Fruit fly (Drosophila melanogaster) whole organism, embryonic: Measurements from ENCODE around the gene CG7402.

Source experiments
- Ada2b ChIP-seq: fragments of 200-800 bp; sonication (Bioruptor generic); IDR thresholded peaks from 2 replicates; pipeline ENCODE4 v1.3.6; 2022; ENCODE audit warnings: missing biosample characterization, missing genetic modification characterization
- Bdp1 ChIP-seq: fragments of 200-800 bp; sonication (Bioruptor generic); optimal IDR thresholded peaks from 3 replicates; lab custom pipeline; 2016; ENCODE audit warnings: missing biosample characterization, missing genetic modification characterization
- CG11247 ChIP-seq: fragments of 200-800 bp; sonication (Bioruptor generic); IDR thresholded peaks from 2 replicates; pipeline ENCODE4 v1.3.6; 2022; ENCODE audit warnings: missing biosample characterization, missing genetic modification characterization
- CG12942 ChIP-seq: fragments of 200-800 bp; sonication (Bioruptor generic); optimal IDR thresholded peaks from 3 replicates; lab custom pipeline; 2016; ENCODE audit warnings: missing biosample characterization, missing genetic modification characterization
- CG13894 ChIP-seq: fragments of 200-800 bp; sonication (Bioruptor generic); optimal IDR thresholded peaks from 3 replicates; lab custom pipeline; 2018; ENCODE audit warnings: missing biosample characterization, mild to moderate bottlenecking, missing genetic modification characterization, moderate library complexity
- CG14667 ChIP-seq: fragments of 200-800 bp; sonication (Bioruptor generic); IDR thresholded peaks from 2 replicates; pipeline ENCODE4 v1.3.6; 2022; ENCODE audit warnings: missing biosample characterization, missing genetic modification characterization
- CG17361 ChIP-seq: fragments of 200-800 bp; sonication (Bioruptor generic); IDR thresholded peaks from 3 replicates; pipeline ENCODE4 v1.3.6; 2022; ENCODE audit warnings: missing biosample characterization, missing genetic modification characterization
- CG17385 ChIP-seq: fragments of 200-800 bp; sonication (Bioruptor generic); optimal IDR thresholded peaks from 3 replicates; lab custom pipeline; 2018; ENCODE audit warnings: missing biosample characterization, mild to moderate bottlenecking, missing genetic modification characterization
- CG17568 ChIP-seq: fragments of 200-800 bp; sonication (Bioruptor generic); optimal IDR thresholded peaks from 2 replicates; lab custom pipeline; 2018; ENCODE audit warnings: missing biosample characterization, mild to moderate bottlenecking, missing genetic modification characterization, moderate library complexity
- CG18011 ChIP-seq: fragments of 200-800 bp; sonication (Bioruptor generic); optimal IDR thresholded peaks from 2 replicates; lab custom pipeline; 2017; ENCODE audit warnings: missing biosample characterization, missing genetic modification characterization, mild to moderate bottlenecking, moderate library complexity, missing genotype
- CG31388 ChIP-seq: fragments of 200-800 bp; sonication (Bioruptor generic); optimal IDR thresholded peaks from 2 replicates; lab custom pipeline; 2016; ENCODE audit warnings: missing biosample characterization, missing genetic modification characterization
- CG3407 ChIP-seq: fragments of 200-800 bp; sonication (Bioruptor generic); optimal IDR thresholded peaks from 2 replicates; lab custom pipeline; 2018; ENCODE audit warnings: missing biosample characterization, mild to moderate bottlenecking, missing genetic modification characterization
- CG3847 ChIP-seq: fragments of 200-800 bp; sonication (Bioruptor generic); IDR thresholded peaks from 2 replicates; pipeline ENCODE4 v1.3.6; 2022; ENCODE audit warnings: missing biosample characterization, missing genetic modification characterization
- CG4282 ChIP-seq: fragments of 200-800 bp; sonication (Bioruptor generic); optimal IDR thresholded peaks from 2 replicates; lab custom pipeline; 2016; ENCODE audit warnings: missing biosample characterization, missing genetic modification characterization
- CG43689 ChIP-seq: fragments of 200-800 bp; sonication (Bioruptor generic); IDR thresholded peaks from 2 replicates; pipeline ENCODE4 v1.3.6; 2022; ENCODE audit warnings: missing biosample characterization, missing genetic modification characterization
- CG4617 ChIP-seq: fragments of 200-800 bp; sonication (Bioruptor generic); optimal IDR thresholded peaks from 3 replicates; lab custom pipeline; 2016; ENCODE audit warnings: missing biosample characterization, missing genetic modification characterization, borderline replicate concordance
- CG4820 ChIP-seq: fragments of 200-800 bp; sonication (Bioruptor generic); optimal IDR thresholded peaks from 3 replicates; lab custom pipeline; 2016; ENCODE audit warnings: missing biosample characterization, missing genetic modification characterization
- CG5180 ChIP-seq: fragments of 200-800 bp; sonication (Bioruptor generic); optimal IDR thresholded peaks from 3 replicates; lab custom pipeline; 2017; ENCODE audit warnings: missing biosample characterization, missing genetic modification characterization, mild to moderate bottlenecking, moderate library complexity, missing genetic modification reagents
- CG6254 ChIP-seq: fragments of 200-800 bp; sonication (Bioruptor generic); optimal IDR thresholded peaks from 3 replicates; lab custom pipeline; 2017; ENCODE audit warnings: mild to moderate bottlenecking, missing biosample characterization, missing genetic modification reagents, missing genetic modification characterization
- CG6854 ChIP-seq: fragments of 200-800 bp; sonication (Bioruptor generic); optimal IDR thresholded peaks from 3 replicates; lab custom pipeline; 2017; ENCODE audit warnings: missing biosample characterization, mild to moderate bottlenecking, missing genetic modification characterization
- CG7786 ChIP-seq: fragments of 200-800 bp; sonication (Bioruptor generic); optimal IDR thresholded peaks from 2 replicates; lab custom pipeline; 2016; ENCODE audit warnings: missing biosample characterization, missing genetic modification characterization
- CG9437 ChIP-seq: fragments of 200-800 bp; sonication (Bioruptor generic); optimal IDR thresholded peaks from 2 replicates; lab custom pipeline; 2018; ENCODE audit warnings: missing biosample characterization, mild to moderate bottlenecking, missing genetic modification characterization
- Camta ChIP-seq: fragments of 200-800 bp; sonication (Bioruptor generic); optimal IDR thresholded peaks from 2 replicates; lab custom pipeline; 2016; ENCODE audit warnings: missing biosample characterization, missing genetic modification characterization
- CkIIα-i1 ChIP-seq: fragments of 200-800 bp; sonication (Bioruptor generic); IDR thresholded peaks from 2 replicates; pipeline ENCODE4 v1.3.6; 2022; ENCODE audit warnings: missing biosample characterization, missing genetic modification characterization
- CoRest ChIP-seq: fragments of 200-800 bp; sonication (Bioruptor generic); optimal IDR thresholded peaks from 3 replicates; lab custom pipeline; 2018; ENCODE audit warnings: missing biosample characterization, mild to moderate bottlenecking, missing genetic modification characterization, moderate library complexity
- D19B ChIP-seq: fragments of 200-800 bp; sonication (Bioruptor generic); optimal IDR thresholded peaks from 2 replicates; lab custom pipeline; 2017; ENCODE audit warnings: missing biosample characterization, mild to moderate bottlenecking, missing genetic modification characterization
- Doc2 ChIP-seq: fragments of 200-800 bp; sonication (Bioruptor generic); IDR thresholded peaks from 2 replicates; pipeline ENCODE4 v1.3.6; 2022; ENCODE audit warnings: missing biosample characterization, missing genetic modification characterization
- Doc3 ChIP-seq: fragments of 200-800 bp; sonication (Bioruptor generic); IDR thresholded peaks from 3 replicates; pipeline ENCODE4 v1.3.6; 2022; ENCODE audit warnings: missing biosample characterization, missing genetic modification characterization; ENCODE audit not compliant: partially characterized antibody
- Hr39 ChIP-seq: fragments of >200 bp; optimal IDR thresholded peaks from 2 replicates; lab custom pipeline; 2017
- Hsf ChIP-seq: fragments of 200-800 bp; sonication (Bioruptor generic); optimal IDR thresholded peaks from 3 replicates; lab custom pipeline; 2016; ENCODE audit warnings: missing biosample characterization, missing genetic modification characterization
- Lim3 ChIP-seq: fragments of 200-800 bp; sonication (Bioruptor generic); IDR thresholded peaks from 2 replicates; pipeline ENCODE4 v1.3.6; 2022; ENCODE audit warnings: missing biosample characterization, missing genetic modification characterization
- Med ChIP-seq: fragments of 200-800 bp; sonication (Bioruptor generic); peaks from one replicate; lab custom pipeline; 2016; ENCODE audit warnings: missing biosample characterization, missing genetic modification characterization, mild to moderate bottlenecking, inconsistent platforms, moderate library complexity
- Nf-YC ChIP-seq: fragments of 200-800 bp; optimal IDR thresholded peaks from 3 replicates; lab custom pipeline; 2019; ENCODE audit warnings: missing biosample characterization, mild to moderate bottlenecking, missing genetic modification characterization, moderate library complexity
- Poxn ChIP-seq: fragments of 200-800 bp; sonication (Bioruptor generic); IDR thresholded peaks from 2 replicates; pipeline ENCODE4 v1.3.6; 2022; ENCODE audit warnings: missing biosample characterization, missing genetic modification characterization
- Rfx ChIP-seq: fragments of 200-800 bp; sonication (Bioruptor generic); IDR thresholded peaks from 2 replicates; pipeline ENCODE4 v1.3.6; 2022; ENCODE audit warnings: missing biosample characterization, missing genetic modification characterization
- Sry-δ ChIP-seq: fragments of 200-800 bp; sonication (Bioruptor generic); optimal IDR thresholded peaks from 2 replicates; lab custom pipeline; 2016; ENCODE audit warnings: missing biosample characterization, missing genetic modification characterization
- YL-1 ChIP-seq: fragments of 200-800 bp; sonication (Bioruptor generic); optimal IDR thresholded peaks from 3 replicates; lab custom pipeline; 2017; ENCODE audit warnings: missing biosample characterization, mild to moderate bottlenecking, missing genetic modification characterization
- ci ChIP-seq: fragments of 200-800 bp; sonication (Bioruptor generic); IDR thresholded peaks from 3 replicates; pipeline ENCODE4 v1.3.6; 2022; ENCODE audit warnings: missing biosample characterization, missing genetic modification characterization
- da ChIP-seq: fragments of 200-800 bp; sonication (Bioruptor generic); optimal IDR thresholded peaks from 2 replicates; lab custom pipeline; 2016; ENCODE audit warnings: missing biosample characterization, missing genetic modification characterization
- dysf ChIP-seq: fragments of 200-800 bp; sonication (Bioruptor generic); IDR thresholded peaks from 3 replicates; pipeline ENCODE4 v1.3.6; 2022; ENCODE audit warnings: missing biosample characterization, missing genetic modification characterization
- fd96Cb ChIP-seq: fragments of 200-800 bp; sonication (Bioruptor generic); optimal IDR thresholded peaks from 2 replicates; lab custom pipeline; 2018; ENCODE audit warnings: missing biosample characterization, mild to moderate bottlenecking, missing genetic modification characterization, moderate library complexity
- gce ChIP-seq: fragments of 200-800 bp; sonication (Bioruptor generic); IDR thresholded peaks from 3 replicates; pipeline ENCODE4 v1.3.6; 2022; ENCODE audit warnings: missing biosample characterization, missing genetic modification characterization
- grau ChIP-seq: fragments of 200-800 bp; optimal IDR thresholded peaks from 3 replicates; lab custom pipeline; 2019; ENCODE audit warnings: missing biosample characterization, mild to moderate bottlenecking, missing genetic modification characterization, moderate library complexity
- gsb-n ChIP-seq: fragments of 200-800 bp; sonication (Bioruptor generic); optimal IDR thresholded peaks from 3 replicates; lab custom pipeline; 2018; ENCODE audit warnings: missing biosample characterization, mild to moderate bottlenecking, missing genetic modification characterization
- gt ChIP-seq: fragments of 200-800 bp; sonication (Bioruptor generic); IDR thresholded peaks from 2 replicates; pipeline ENCODE4 v1.3.6; 2022; ENCODE audit warnings: missing biosample characterization, missing genetic modification characterization
- hb ChIP-seq: fragments of 200-800 bp; sonication (Bioruptor generic); IDR thresholded peaks from 3 replicates; pipeline ENCODE4 v1.3.6; 2022; ENCODE audit warnings: missing biosample characterization, missing genetic modification characterization; ENCODE audit not compliant: partially characterized antibody
- insv ChIP-seq, 2 experiments: fragments of 200-800 bp; sonication (Bioruptor generic); optimal IDR thresholded peaks; 3 replicates each; lab custom pipeline; 2016 to 2018; ENCODE audit warnings: missing biosample characterization in 2 of 2, missing genetic modification characterization in 2 of 2
- onecut ChIP-seq: fragments of 200-800 bp; sonication (Bioruptor generic); IDR thresholded peaks from 2 replicates; pipeline ENCODE4 v1.3.6; 2022; ENCODE audit warnings: missing biosample characterization, missing genetic modification characterization
- schlank ChIP-seq: fragments of 200-800 bp; sonication (Bioruptor generic); optimal IDR thresholded peaks from 2 replicates; lab custom pipeline; 2018; ENCODE audit warnings: missing biosample characterization, mild to moderate bottlenecking, missing genetic modification characterization
- stc ChIP-seq: fragments of 200-800 bp; sonication (Bioruptor generic); IDR thresholded peaks from 2 replicates; pipeline ENCODE4 v1.3.6; 2022; ENCODE audit warnings: missing biosample characterization, missing genetic modification characterization
- tap ChIP-seq: fragments of 200-800 bp; optimal IDR thresholded peaks from 3 replicates; lab custom pipeline; 2019; ENCODE audit warnings: missing biosample characterization, mild to moderate bottlenecking, missing genetic modification characterization, moderate library complexity
- ttk ChIP-seq: fragments of 200-800 bp; sonication (Bioruptor generic); IDR thresholded peaks from 2 replicates; pipeline ENCODE4 v2.1.2; 2022; ENCODE audit warnings: missing biosample characterization, missing genetic modification characterization
- zfh2 ChIP-seq: fragments of 200-800 bp; sonication (Bioruptor generic); optimal IDR thresholded peaks from 2 replicates; lab custom pipeline; 2016; ENCODE audit warnings: missing biosample characterization, missing genetic modification characterization

Gene CG7402

DNA sequence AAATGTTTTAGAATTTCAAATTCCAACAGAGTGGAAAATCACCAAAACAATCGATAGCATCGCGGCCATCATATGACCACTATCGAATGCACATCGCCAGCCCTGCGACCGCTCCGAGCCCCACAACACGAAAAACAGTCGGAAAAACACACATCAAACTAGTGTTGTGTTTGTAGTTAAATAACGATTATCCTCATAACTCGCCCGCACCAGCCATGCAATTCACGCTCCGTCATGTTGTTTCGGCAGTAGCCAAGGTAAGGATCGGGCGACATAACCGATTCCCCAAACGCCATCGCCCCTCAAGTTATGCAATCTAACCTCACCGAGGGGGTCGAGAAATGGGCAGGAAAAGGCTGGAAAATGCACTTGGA, 40.5 kb upstream of the CG7402 start (continued):
- TF ChIP-seq YL-1 (peak; percentile 61), da (GFP tag; lab: Kevin White, UChicago) (no peak), Rfx (GFP tag; lab: Robert Waterston, UW) (peak; percentile 63; the same call in 1 of the 2 replicates), CG17385 (GFP tag; lab: Kevin White, UChicago) (no peak), Poxn (GFP tag; lab: Robert Waterston, UW) (no peak), Lim3 (no peak), Ada2b (no peak), CG31388 (GFP tag; lab: Kevin White, UChicago) (no peak), grau (no peak), Sry-δ (GFP tag; lab: Kevin White, UChicago) (peak; percentile 45), dysf (GFP tag; lab: Robert Waterston, UW) (0 out of 3 replicates have a peak, but pooled peaks have one; percentile 15), D19B (no peak), CG9437 (GFP tag; lab: Kevin White, UChicago) (no peak), CG18011 (GFP tag; lab: Kevin White, UChicago) (no peak), CG6254 (GFP tag; lab: Kevin White, UChicago) (no peak), gt (no peak), CG4282 (GFP tag; lab: Kevin White, UChicago) (no peak), Hsf (GFP tag; lab: Kevin White, UChicago) (peak; percentile 5), stc (GFP tag; lab: Robert Waterston, UW) (no peak), Nf-YC (tag; lab: Kevin White, UChicago) (no peak), CG4617 (GFP tag; lab: Kevin White, UChicago) (peak; percentile 91), Camta (GFP tag; lab: Kevin White, UChicago) (no peak), onecut (GFP tag; lab: Robert Waterston, UW) (no peak), schlank (tag; lab: Kevin White, UChicago) (no peak), CoRest (tag; lab: Kevin White, UChicago) (no peak), CG11247 (0 out of 2 replicates have a peak, but pooled peaks have one; percentile 11), Doc2 (GFP tag; lab: Robert Waterston, UW) (no peak), Doc3 (GFP tag; lab: Robert Waterston, UW) (peak; percentile 62; the same call in 2 of the 3 replicates), insv (GFP tag; optimal IDR thresholded peaks at IDR 0.05; lab: Kevin White, UChicago) (no peak), zfh2 (GFP tag; lab: Kevin White, UChicago) (peak; percentile 16), ttk (GFP tag; lab: Robert Waterston, UW) (no peak), CG7786 (GFP tag; lab: Kevin White, UChicago) (no peak), fd96Cb (tag; lab: Kevin White, UChicago) (no peak), CG14667 (no peak), gce (GFP tag; lab: Robert Waterston, UW) (no peak), tap (tag; lab: Kevin White, UChicago) (no peak), CG6854 (no peak), CG17361 (GFP tag; lab: Robert Waterston, UW) (no peak), Bdp1 (GFP tag; lab: Kevin White, UChicago) (no peak), CG5180 (GFP tag; lab: Kevin White, UChicago) (peak; percentile 63), CG3407 (GFP tag; lab: Kevin White, UChicago) (no peak), CG13894 (tag; lab: Kevin White, UChicago) (no peak), hb (GFP tag; lab: Robert Waterston, UW) (peak; percentile 71), CG4820 (GFP tag; lab: Kevin White, UChicago) (no peak), CG3847 (GFP tag; lab: Robert Waterston, UW) (peak; percentile 35; the same call in 1 of the 2 replicates), ci (GFP tag; lab: Robert Waterston, UW) (no peak; the same call in 2 of the 3 replicates), Med (GFP tag; lab: Kevin White, UChicago) (no peak), CG17568 (GFP tag; lab: Kevin White, UChicago) (no peak), CG43689 (GFP tag; lab: Robert Waterston, UW) (no peak), gsb-n (no peak), Hr39 (lab: Kevin White, UChicago) (no peak), CG12942 (GFP tag; lab: Kevin White, UChicago) (no peak), CkIIα-i1 (GFP tag; lab: Robert Waterston, UW) (no peak)
